Fruit fly (Drosophila melanogaster) S2 (cell line): Measurements from ENCODE around the gene pug.

Experiments used
- CG8478 ChIP-seq: fragments of >200 bp; optimal IDR thresholded peaks from 2 replicates; lab custom pipeline; 2018
- CTCF ChIP-seq, 2 experiments: fragments of >200 bp; optimal IDR thresholded peaks; 2 replicates each; lab custom pipeline; 2018

dm6 chr3R:10656578-10656977 lies 39.8 kb upstream of the pug start:
- no peak for TF ChIP-seq CTCF (optimal IDR thresholded peaks at IDR 0.05; lab: Kevin White, UChicago)
- no peak for TF ChIP-seq CG8478 (lab: Kevin White, UChicago)
